Fruit fly (Drosophila melanogaster) whole organism, embryonic: ENCODE data around the gene CG12470.
A peak's percentile ranks its signal among the peaks of the same experiment; 100 is the strongest.

Experiments used
- Adf1 ChIP-seq: fragments of 200-800 bp; sonication (Bioruptor generic); IDR thresholded peaks from 2 replicates; pipeline ENCODE4 v1.3.6; 2022; ENCODE audit warnings: missing biosample characterization, missing genetic modification characterization
- Asciz ChIP-seq: fragments of 200-800 bp; sonication (Bioruptor generic); optimal IDR thresholded peaks from 2 replicates; lab custom pipeline; 2017; ENCODE audit warnings: missing biosample characterization, mild to moderate bottlenecking, missing genetic modification characterization, missing genetic modification reagents
- B-H2 ChIP-seq: fragments of 200-800 bp; sonication (Bioruptor generic); optimal IDR thresholded peaks from 2 replicates; lab custom pipeline; 2018; ENCODE audit warnings: missing biosample characterization, mild to moderate bottlenecking, missing genetic modification characterization
- Bgb ChIP-seq: fragments of 200-800 bp; sonication (Bioruptor generic); IDR thresholded peaks from 2 replicates; pipeline ENCODE4 v1.3.6; 2022; ENCODE audit warnings: missing biosample characterization, missing genetic modification characterization; ENCODE audit not compliant: partially characterized antibody
- Blimp-1 ChIP-seq: fragments of 200-800 bp; sonication (Bioruptor generic); optimal IDR thresholded peaks from 3 replicates; lab custom pipeline; 2018; ENCODE audit warnings: missing biosample characterization, missing genetic modification characterization, mild to moderate bottlenecking, moderate library complexity, missing genetic modification reagents
- BtbVII ChIP-seq: fragments of 200-800 bp; sonication (Bioruptor generic); optimal IDR thresholded peaks from 3 replicates; lab custom pipeline; 2017; ENCODE audit warnings: missing biosample characterization, mild to moderate bottlenecking, missing genetic modification characterization
- CG10267 ChIP-seq: fragments of 200-800 bp; sonication (Bioruptor generic); optimal IDR thresholded peaks from 2 replicates; lab custom pipeline; 2018; ENCODE audit warnings: missing biosample characterization, mild to moderate bottlenecking, missing genetic modification characterization, moderate library complexity
- CG13624 ChIP-seq: fragments of 200-800 bp; sonication (Bioruptor generic); optimal IDR thresholded peaks from 2 replicates; lab custom pipeline; 2016; ENCODE audit warnings: missing biosample characterization, missing genetic modification characterization
- CG13894 ChIP-seq: fragments of 200-800 bp; sonication (Bioruptor generic); optimal IDR thresholded peaks from 3 replicates; lab custom pipeline; 2018; ENCODE audit warnings: missing biosample characterization, mild to moderate bottlenecking, missing genetic modification characterization, moderate library complexity
- CG1647 ChIP-seq: fragments of 200-800 bp; sonication (Bioruptor generic); optimal IDR thresholded peaks from 3 replicates; lab custom pipeline; 2016; ENCODE audit warnings: missing biosample characterization, missing genetic modification characterization
- CG17829 ChIP-seq: fragments of 200-800 bp; optimal IDR thresholded peaks from 2 replicates; lab custom pipeline; 2019; ENCODE audit warnings: missing biosample characterization, mild to moderate bottlenecking, missing genetic modification characterization, moderate library complexity
- CG17912 ChIP-seq: fragments of 200-800 bp; sonication (Bioruptor generic); optimal IDR thresholded peaks from 2 replicates; lab custom pipeline; 2018; ENCODE audit warnings: missing biosample characterization, mild to moderate bottlenecking, missing genetic modification characterization
- CG18011 ChIP-seq: fragments of 200-800 bp; sonication (Bioruptor generic); optimal IDR thresholded peaks from 2 replicates; lab custom pipeline; 2017; ENCODE audit warnings: missing biosample characterization, missing genetic modification characterization, mild to moderate bottlenecking, moderate library complexity, missing genotype
- CG18619 ChIP-seq: fragments of 200-800 bp; sonication (Bioruptor generic); optimal IDR thresholded peaks from 3 replicates; lab custom pipeline; 2017; ENCODE audit warnings: missing biosample characterization, mild to moderate bottlenecking, missing genetic modification characterization
- CG2116 ChIP-seq: fragments of 200-800 bp; sonication (Bioruptor generic); optimal IDR thresholded peaks from 3 replicates; lab custom pipeline; 2018; ENCODE audit warnings: missing biosample characterization, mild to moderate bottlenecking, missing genetic modification characterization
- CG2120 ChIP-seq: fragments of 200-800 bp; sonication (Bioruptor generic); optimal IDR thresholded peaks from 3 replicates; lab custom pipeline; 2016; ENCODE audit warnings: missing biosample characterization, missing genetic modification characterization
- CG30403 ChIP-seq: fragments of 200-800 bp; sonication (Bioruptor generic); optimal IDR thresholded peaks from 3 replicates; lab custom pipeline; 2016; ENCODE audit warnings: missing biosample characterization, missing genetic modification characterization
- CG3847 ChIP-seq: fragments of 200-800 bp; sonication (Bioruptor generic); IDR thresholded peaks from 2 replicates; pipeline ENCODE4 v1.3.6; 2022; ENCODE audit warnings: missing biosample characterization, missing genetic modification characterization
- CG4328 ChIP-seq: fragments of 200-800 bp; sonication (Bioruptor generic); optimal IDR thresholded peaks from 3 replicates; lab custom pipeline; 2017; ENCODE audit warnings: missing biosample characterization, missing genetic modification reagents, missing genetic modification characterization
- CG6254 ChIP-seq: fragments of 200-800 bp; sonication (Bioruptor generic); optimal IDR thresholded peaks from 3 replicates; lab custom pipeline; 2017; ENCODE audit warnings: mild to moderate bottlenecking, missing biosample characterization, missing genetic modification reagents, missing genetic modification characterization
- CG7786 ChIP-seq: fragments of 200-800 bp; sonication (Bioruptor generic); optimal IDR thresholded peaks from 2 replicates; lab custom pipeline; 2016; ENCODE audit warnings: missing biosample characterization, missing genetic modification characterization
- CG7987 ChIP-seq: fragments of 200-800 bp; sonication (Bioruptor generic); optimal IDR thresholded peaks from 2 replicates; lab custom pipeline; 2018; ENCODE audit warnings: missing biosample characterization, mild to moderate bottlenecking, missing genetic modification characterization, moderate library complexity
- CG8281 ChIP-seq: fragments of 200-800 bp; sonication (Bioruptor generic); optimal IDR thresholded peaks from 2 replicates; lab custom pipeline; 2018; ENCODE audit warnings: missing biosample characterization, mild to moderate bottlenecking, missing genetic modification characterization, moderate library complexity
- CG9727 ChIP-seq: fragments of 200-800 bp; sonication (Bioruptor generic); optimal IDR thresholded peaks from 3 replicates; lab custom pipeline; 2017; ENCODE audit warnings: missing biosample characterization, mild to moderate bottlenecking, missing genetic modification characterization
- CHES-1-like ChIP-seq: fragments of 200-800 bp; sonication (Bioruptor generic); optimal IDR thresholded peaks from 2 replicates; lab custom pipeline; 2016; ENCODE audit warnings: missing biosample characterization, missing genetic modification characterization
- Dref ChIP-seq: fragments of 200-800 bp; sonication (Bioruptor generic); IDR thresholded peaks from 2 replicates; pipeline ENCODE4 v1.3.6; 2022; ENCODE audit warnings: missing biosample characterization, missing genetic modification characterization
- HLHmδ ChIP-seq: fragments of 200-800 bp; sonication (Bioruptor generic); optimal IDR thresholded peaks from 2 replicates; lab custom pipeline; 2018; ENCODE audit warnings: missing biosample characterization, mild to moderate bottlenecking, missing genetic modification characterization, moderate library complexity
- Hey ChIP-seq: fragments of 200-800 bp; sonication (Bioruptor generic); optimal IDR thresholded peaks from 3 replicates; lab custom pipeline; 2018; ENCODE audit warnings: missing biosample characterization, mild to moderate bottlenecking, missing genetic modification characterization
- Pdp1 ChIP-seq, 2 experiments: fragments of 200-800 bp; sonication (Bioruptor generic); optimal IDR thresholded peaks; 3 replicates each; lab custom pipeline; 2016; ENCODE audit warnings: missing biosample characterization in 2 of 2, missing genetic modification characterization in 2 of 2, mild to moderate bottlenecking in 1 of 2, moderate library complexity in 1 of 2
- Rfx ChIP-seq: fragments of 200-800 bp; sonication (Bioruptor generic); IDR thresholded peaks from 2 replicates; pipeline ENCODE4 v1.3.6; 2022; ENCODE audit warnings: missing biosample characterization, missing genetic modification characterization
- Sox102F ChIP-seq: fragments of 200-800 bp; sonication (Bioruptor generic); optimal IDR thresholded peaks from 2 replicates; lab custom pipeline; 2018; ENCODE audit warnings: missing biosample characterization, mild to moderate bottlenecking, missing genetic modification characterization, moderate library complexity
- Sry-δ ChIP-seq: fragments of 200-800 bp; sonication (Bioruptor generic); optimal IDR thresholded peaks from 2 replicates; lab custom pipeline; 2016; ENCODE audit warnings: missing biosample characterization, missing genetic modification characterization
- Taf1 ChIP-seq: fragments of 200-800 bp; sonication (Bioruptor generic); IDR thresholded peaks from 2 replicates; pipeline ENCODE4 v1.3.6; 2022; ENCODE audit warnings: missing biosample characterization, missing genetic modification characterization
- aop ChIP-seq: fragments of 200-800 bp; sonication (Bioruptor generic); IDR thresholded peaks from 2 replicates; pipeline ENCODE4 v1.3.6; 2022; ENCODE audit warnings: missing biosample characterization, missing genetic modification characterization
- bigmax ChIP-seq: fragments of 200-800 bp; sonication (Bioruptor generic); optimal IDR thresholded peaks from 2 replicates; lab custom pipeline; 2018; ENCODE audit warnings: missing biosample characterization, mild to moderate bottlenecking, missing genetic modification characterization
- ewg ChIP-seq: fragments of 200-800 bp; sonication (Bioruptor generic); optimal IDR thresholded peaks from 3 replicates; lab custom pipeline; 2017; ENCODE audit warnings: mild to moderate bottlenecking, missing biosample characterization, missing genetic modification reagents, missing genetic modification characterization
- fd96Cb ChIP-seq: fragments of 200-800 bp; sonication (Bioruptor generic); optimal IDR thresholded peaks from 2 replicates; lab custom pipeline; 2018; ENCODE audit warnings: missing biosample characterization, mild to moderate bottlenecking, missing genetic modification characterization, moderate library complexity
- hb ChIP-seq: fragments of 200-800 bp; sonication (Bioruptor generic); IDR thresholded peaks from 3 replicates; pipeline ENCODE4 v1.3.6; 2022; ENCODE audit warnings: missing biosample characterization, missing genetic modification characterization; ENCODE audit not compliant: partially characterized antibody
- oc ChIP-seq: fragments of 200-800 bp; sonication (Bioruptor generic); optimal IDR thresholded peaks from 2 replicates; lab custom pipeline; 2018; ENCODE audit warnings: missing biosample characterization, mild to moderate bottlenecking, missing genetic modification characterization, moderate library complexity
- pho ChIP-seq: fragments of 200-800 bp; sonication (Bioruptor generic); optimal IDR thresholded peaks from 2 replicates; lab custom pipeline; 2016; ENCODE audit warnings: missing biosample characterization, missing genetic modification characterization
- psq ChIP-seq: fragments of 200-800 bp; sonication (Bioruptor generic); optimal IDR thresholded peaks from 2 replicates; lab custom pipeline; 2017; ENCODE audit warnings: missing biosample characterization, missing genetic modification characterization
- pzg ChIP-seq: fragments of 200-800 bp; sonication (Bioruptor generic); optimal IDR thresholded peaks from 3 replicates; lab custom pipeline; 2018; ENCODE audit warnings: missing biosample characterization, mild to moderate bottlenecking, missing genetic modification characterization, moderate library complexity
- slbo ChIP-seq: fragments of 200-800 bp; sonication (Bioruptor generic); IDR thresholded peaks from 2 replicates; pipeline ENCODE4 v1.3.6; 2022; ENCODE audit warnings: missing biosample characterization, missing genetic modification characterization
- sna ChIP-seq: fragments of 200-800 bp; sonication (Bioruptor generic); IDR thresholded peaks from 2 replicates; pipeline ENCODE4 v1.3.6; 2022; ENCODE audit warnings: missing biosample characterization, missing genetic modification characterization; ENCODE audit not compliant: partially characterized antibody
- tll ChIP-seq, 2 experiments: fragments of 200-800 bp in 1 of 2; fragments of >200 bp in 1 of 2; sonication (Bioruptor generic) in 1 of 2; optimal IDR thresholded peaks; 2 replicates each; lab custom pipeline; 2017 to 2019; ENCODE audit warnings: missing biosample characterization in 2 of 2, missing genetic modification characterization in 2 of 2, mild to moderate bottlenecking in 1 of 2, moderate library complexity in 1 of 2
- tup ChIP-seq: fragments of 200-800 bp; sonication (Bioruptor generic); optimal IDR thresholded peaks from 2 replicates; lab custom pipeline; 2016; ENCODE audit warnings: missing biosample characterization, mild to moderate bottlenecking, missing genetic modification characterization, moderate library complexity
- wek ChIP-seq: fragments of 200-800 bp; sonication (Bioruptor generic); optimal IDR thresholded peaks from 3 replicates; lab custom pipeline; 2018; ENCODE audit warnings: missing biosample characterization, mild to moderate bottlenecking, missing genetic modification characterization, moderate library complexity
- zen2 ChIP-seq: fragments of 200-800 bp; sonication (Bioruptor generic); IDR thresholded peaks from 3 replicates; pipeline ENCODE4 v1.3.6; 2022; ENCODE audit warnings: missing biosample characterization, missing genetic modification characterization; ENCODE audit not compliant: partially characterized antibody

CG12470 gene

DNA sequence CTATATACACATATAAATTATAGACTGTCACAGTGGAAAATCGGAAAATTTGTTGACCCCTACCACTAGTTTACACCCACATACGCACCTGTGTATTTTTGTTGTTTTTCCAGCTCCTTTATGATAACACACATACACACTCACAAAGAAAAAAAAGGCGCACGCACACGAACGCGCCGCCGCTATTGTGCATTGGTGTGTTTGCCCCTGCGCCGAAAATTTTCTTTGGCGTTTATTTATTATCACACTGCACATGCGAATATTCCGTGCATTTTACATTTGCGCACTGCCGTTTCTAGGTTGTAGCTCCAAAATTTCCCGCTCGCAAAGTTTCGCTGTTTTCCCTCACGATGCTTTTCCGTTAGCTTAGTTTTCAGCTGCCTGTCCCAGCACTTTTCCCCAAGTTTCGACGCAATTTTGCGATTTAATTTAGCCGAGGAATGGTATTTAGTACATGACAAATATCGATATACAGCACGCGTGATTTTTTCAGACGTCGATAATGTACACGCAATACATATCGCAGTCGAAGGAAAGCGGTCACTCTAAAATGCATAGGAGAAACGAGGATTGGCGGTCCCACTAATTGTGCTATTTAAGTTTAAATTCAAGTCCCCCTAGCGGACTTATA lies 28.3 kb upstream of the CG12470 start, which contains the start of the genes CG3777 and ewg (continued):
- TF ChIP-seq CG18619 (no peak), tup (GFP tag; lab: Kevin White, UChicago) (no peak), CG9727 (GFP tag; lab: Kevin White, UChicago) (no peak), CG17829 (tag; lab: Kevin White, UChicago) (peak; percentile 28), CG7786 (GFP tag; lab: Kevin White, UChicago) (no peak), CG13624 (GFP tag; lab: Kevin White, UChicago) (peak; percentile 50), Bgb (peak; percentile 99), Taf1 (GFP tag; lab: Robert Waterston, UW) (no peak), Pdp1 (GFP tag; optimal IDR thresholded peaks at IDR 0.05; lab: Kevin White, UChicago) (peak in 1 of 2 experiments; percentile 61), hb (GFP tag; lab: Robert Waterston, UW) (peak; percentile 96), Rfx (GFP tag; lab: Robert Waterston, UW) (no peak; the same call in 1 of the 2 replicates), HLHmδ (GFP tag; lab: Kevin White, UChicago) (no peak), B-H2 (GFP tag; lab: Kevin White, UChicago) (peak; percentile 25), CG18011 (GFP tag; lab: Kevin White, UChicago) (no peak), BtbVII (GFP tag; lab: Kevin White, UChicago) (no peak), Sox102F (no peak), Blimp-1 (GFP tag; lab: Kevin White, UChicago) (no peak), Sry-δ (GFP tag; lab: Kevin White, UChicago) (peak; percentile 87), CG6254 (GFP tag; lab: Kevin White, UChicago) (no peak), CG17912 (GFP tag; lab: Kevin White, UChicago) (no peak), CG7987 (GFP tag; lab: Kevin White, UChicago) (no peak), fd96Cb (tag; lab: Kevin White, UChicago) (no peak), CG2116 (peak; percentile 84), slbo (GFP tag; lab: Robert Waterston, UW) (no peak), CG4328 (GFP tag; lab: Kevin White, UChicago) (no peak), CG2120 (GFP tag; lab: Kevin White, UChicago) (peak; percentile 28), Dref (GFP tag; lab: Robert Waterston, UW) (peak; percentile 89), Asciz (GFP tag; lab: Kevin White, UChicago) (no peak), aop (GFP tag; lab: Robert Waterston, UW) (no peak), psq (GFP tag; lab: Kevin White, UChicago) (no peak), CG13894 (tag; lab: Kevin White, UChicago) (peak; percentile 39), pzg (peak; percentile 91), wek (peak; percentile 7), tll (GFP tag; optimal IDR thresholded peaks at IDR 0.05; lab: Kevin White, UChicago) (no peak), CG1647 (GFP tag; lab: Kevin White, UChicago) (no peak), CG8281 (tag; lab: Kevin White, UChicago) (no peak), CG3847 (GFP tag; lab: Robert Waterston, UW) (no peak; the same call in 1 of the 2 replicates), sna (GFP tag; lab: Robert Waterston, UW) (peak; percentile 96), bigmax (GFP tag; lab: Kevin White, UChicago) (no peak), pho (GFP tag; lab: Kevin White, UChicago) (peak; percentile 19), Hey (tag; lab: Kevin White, UChicago) (no peak), zen2 (GFP tag; lab: Robert Waterston, UW) (peak; percentile 97), CG30403 (no peak), Adf1 (GFP tag; lab: Robert Waterston, UW) (peak; percentile 8; the same call in 1 of the 2 replicates), ewg (GFP tag; lab: Kevin White, UChicago) (peak; percentile 97), CG10267 (tag; lab: Kevin White, UChicago) (peak; percentile 32), oc (no peak), CHES-1-like (GFP tag; lab: Kevin White, UChicago) (no peak)
